Worm (Caenorhabditis elegans): ENCODE results near the gene vps-26.
A peak's percentile ranks its signal among the peaks of the same experiment; 100 is the strongest.

Gene vps-26

DNA sequence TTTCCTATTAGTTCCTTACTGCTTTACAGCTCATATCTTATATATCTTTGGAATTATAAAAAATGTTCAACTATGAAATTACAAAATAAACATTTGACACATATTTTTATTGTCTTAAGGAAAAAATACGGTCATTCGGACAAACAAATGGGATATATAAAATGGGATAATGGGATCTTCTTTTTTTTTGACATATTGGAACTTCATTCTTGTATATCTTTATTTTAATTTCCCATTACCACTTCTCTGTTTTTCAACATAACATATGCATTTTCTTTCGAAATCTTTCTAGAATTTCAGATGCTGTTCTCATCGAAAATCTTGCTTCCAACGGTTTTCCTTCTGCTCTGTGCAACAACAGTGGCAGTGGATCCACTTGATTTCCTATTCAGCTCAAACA lies 43.2 kb upstream of the vps-26 start, which contains the start of gene C10C5.7:
Gene C10C5.7 (plus strand): TSS at position 301 of the 400 bp plus-strand sequence.
- no peak for TF ChIP-seq hmg-11 (tag; optimal IDR thresholded peaks at IDR 0.05)
- TF ChIP-seq pha-4 (tag; optimal IDR thresholded peaks at IDR 0.05), result no peak
- TF ChIP-seq egl-5 (tag; optimal IDR thresholded peaks at IDR 0.05), result no peak
- no peak for TF ChIP-seq snpc-4 (tag; optimal IDR thresholded peaks at IDR 0.05)
- no peak for TF ChIP-seq elt-2 (tag; optimal IDR thresholded peaks at IDR 0.05)
- TF ChIP-seq lin-15B (tag; optimal IDR thresholded peaks at IDR 0.05), result no peak
- TF ChIP-seq sea-2 (GFP tag; optimal IDR thresholded peaks at IDR 0.05), result no peak
- no peak for TF ChIP-seq nhr-25 (tag; optimal IDR thresholded peaks at IDR 0.05)
- no peak for TF ChIP-seq ZK546.5 (tag; optimal IDR thresholded peaks at IDR 0.05)
- no peak for TF ChIP-seq nhr-76 (tag; optimal IDR thresholded peaks at IDR 0.05)

DNA sequence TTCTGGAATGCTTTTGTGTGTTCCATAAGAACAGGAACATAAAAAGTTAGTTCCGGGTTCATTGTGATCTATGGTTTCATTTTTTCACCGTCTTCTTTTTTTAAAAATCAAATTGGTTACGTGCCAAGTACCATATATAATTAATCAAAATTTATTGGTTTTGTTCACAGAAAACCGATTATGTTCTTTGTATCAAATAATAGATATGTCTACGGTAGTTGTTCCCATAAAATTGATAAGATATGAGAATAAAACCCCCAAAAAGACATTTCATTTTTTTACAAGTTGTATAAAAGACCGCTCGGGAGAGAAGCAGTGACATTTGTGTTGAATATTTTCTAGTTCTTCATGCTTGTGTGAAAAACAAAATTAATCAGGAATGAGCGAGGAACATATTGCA lies 39.5 kb upstream of the vps-26 start, which contains the start of gene C10C5.5:
Gene C10C5.5 (plus strand): TSS at position 301 of the 400 bp plus-strand sequence.
- no peak for TF ChIP-seq nhr-28 (tag; optimal IDR thresholded peaks at IDR 0.05)

DNA sequence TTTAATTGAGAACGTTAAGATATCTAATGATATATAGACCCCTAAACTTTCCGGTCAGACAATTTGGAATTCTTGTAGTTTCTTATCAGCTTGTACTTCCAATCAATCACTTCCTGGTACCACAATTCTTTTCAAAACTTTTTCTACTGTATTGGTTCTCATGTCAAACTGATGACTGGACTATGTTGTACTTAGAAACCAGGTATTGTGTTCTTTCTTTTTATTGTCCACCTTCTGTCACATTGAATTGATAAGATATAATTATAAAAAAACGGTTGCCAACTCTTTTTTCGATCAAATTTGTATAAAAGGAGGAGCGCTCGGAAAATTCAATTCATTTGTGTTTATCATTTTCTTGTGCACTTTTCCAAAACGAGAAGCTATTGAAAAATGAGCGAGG lies 36.7 kb upstream of the vps-26 start, which contains the start of gene C10C5.4:
Gene C10C5.4 (plus strand): TSS at position 281 of the 400 bp plus-strand sequence.
- no peak for TF ChIP-seq nhr-12 (tag; optimal IDR thresholded peaks at IDR 0.05)
- peak; percentile 42 for TF ChIP-seq elt-2 (tag; optimal IDR thresholded peaks at IDR 0.05)

DNA sequence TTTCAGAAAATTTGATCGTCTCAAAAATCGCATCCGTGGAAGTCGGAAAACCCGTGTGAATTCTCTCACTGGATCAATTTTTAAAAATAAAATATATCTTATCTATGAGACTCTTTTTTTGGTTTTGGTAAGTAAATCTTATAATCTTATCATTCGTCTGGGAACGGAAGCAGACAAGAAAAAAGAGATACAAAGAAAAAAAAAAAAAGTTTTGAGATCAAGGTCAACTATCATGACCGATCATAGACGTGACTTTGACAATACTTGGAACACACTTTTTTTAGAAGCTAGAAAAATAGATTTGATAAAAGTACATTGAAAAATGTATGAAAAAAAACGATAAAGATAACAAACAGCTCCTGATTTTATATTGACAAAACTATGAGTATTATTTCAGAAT lies 35.0 kb upstream of the vps-26 start:
- no peak for TF ChIP-seq fkh-10 (GFP tag; optimal IDR thresholded peaks at IDR 0.05)
- TF ChIP-seq elt-3 (tag; optimal IDR thresholded peaks at IDR 0.05), result peak in 2 of 3 experiments; percentile 11 to 88
- no peak for TF ChIP-seq ama-1 (optimal IDR thresholded peaks at IDR 0.05)
- no peak for TF ChIP-seq lin-15B (tag; optimal IDR thresholded peaks at IDR 0.05)
- peak; percentile 47 for TF ChIP-seq nhr-25 (tag; optimal IDR thresholded peaks at IDR 0.05)
- TF ChIP-seq elt-1 (tag; optimal IDR thresholded peaks at IDR 0.05), result no peak
- peak; percentile 22 for TF ChIP-seq nhr-23 (tag; optimal IDR thresholded peaks at IDR 0.05)
- peak; percentile 25 for TF ChIP-seq nhr-43 (tag; optimal IDR thresholded peaks at IDR 0.05; ENCODE audit: poor library complexity, severe bottlenecking)

DNA sequence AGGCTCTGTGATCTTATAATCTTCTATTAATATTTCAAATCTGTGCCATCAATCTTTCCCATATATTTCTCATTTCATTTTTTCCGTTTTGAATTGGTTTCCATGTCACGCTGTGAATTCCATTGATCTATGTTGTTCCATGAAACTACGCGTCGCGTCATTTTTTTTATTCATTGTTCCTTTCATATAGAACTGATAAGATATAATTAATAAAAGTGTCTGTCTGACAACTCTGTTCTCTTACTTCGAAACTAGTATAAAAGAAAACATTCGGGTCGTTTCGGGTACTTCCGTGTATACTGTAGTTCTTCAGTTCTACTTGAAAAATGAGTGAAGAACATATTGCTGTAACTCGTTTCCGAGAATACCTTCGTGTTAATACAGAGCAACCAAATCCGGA lies 32.9 kb upstream of the vps-26 start, which contains the start of gene C10C5.3:
Gene C10C5.3 (plus strand): TSS at position 301 of the 400 bp plus-strand sequence.
- TF ChIP-seq nhr-76 (tag; optimal IDR thresholded peaks at IDR 0.05), result no peak
- no peak for TF ChIP-seq lsy-12 (tag; optimal IDR thresholded peaks at IDR 0.05)
- no peak for TF ChIP-seq zag-1 (tag; optimal IDR thresholded peaks at IDR 0.05)
- no peak for TF ChIP-seq nhr-237 (tag; optimal IDR thresholded peaks at IDR 0.05)
- TF ChIP-seq R02D3.7 (tag; optimal IDR thresholded peaks at IDR 0.05), result no peak
- TF ChIP-seq snpc-4 (tag; optimal IDR thresholded peaks at IDR 0.05), result no peak

DNA sequence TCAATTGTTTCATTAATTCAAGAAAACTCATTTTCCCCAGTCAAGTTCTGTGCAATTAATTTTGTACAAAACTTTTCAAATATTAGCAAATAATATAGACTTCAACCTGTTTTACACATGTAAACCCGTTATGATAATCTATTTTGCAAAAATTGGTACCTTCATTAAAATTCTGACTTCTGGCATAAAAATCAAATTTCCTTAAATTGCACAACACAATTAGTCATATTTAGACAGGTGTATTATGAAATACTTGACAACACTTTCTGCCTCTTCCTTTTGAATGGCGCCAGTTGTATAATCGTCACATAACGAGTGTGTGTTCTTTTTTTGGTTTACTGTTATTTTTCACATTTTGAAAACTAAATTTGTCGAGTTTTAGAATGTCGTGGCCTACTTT lies 29.5 kb upstream of the vps-26 start, which contains the start of gene fbxc-58:
Gene fbxc-58 (plus strand): TSS at position 383 of the 400 bp plus-strand sequence.
- no peak for TF ChIP-seq nhr-23 (tag; optimal IDR thresholded peaks at IDR 0.05)
- TF ChIP-seq tbx-2 (tag; optimal IDR thresholded peaks at IDR 0.05), result no peak
- TF ChIP-seq nfya-1 (tag; optimal IDR thresholded peaks at IDR 0.05; ENCODE audit: insufficient read depth), result no peak
- no peak for TF ChIP-seq lin-15B (tag; optimal IDR thresholded peaks at IDR 0.05)
- no peak for TF ChIP-seq pha-4 (tag; optimal IDR thresholded peaks at IDR 0.05)
- TF ChIP-seq ceh-82 (tag; optimal IDR thresholded peaks at IDR 0.05), result no peak
- TF ChIP-seq ceh-9 (tag; optimal IDR thresholded peaks at IDR 0.05), result no peak
- no peak for TF ChIP-seq sea-2 (GFP tag; optimal IDR thresholded peaks at IDR 0.05)
- no peak for TF ChIP-seq ztf-4 (tag; optimal IDR thresholded peaks at IDR 0.05)
- TF ChIP-seq zag-1 (tag; optimal IDR thresholded peaks at IDR 0.05), result no peak
- TF ChIP-seq nhr-25 (tag; optimal IDR thresholded peaks at IDR 0.05), result no peak
- TF ChIP-seq daf-12 (tag; optimal IDR thresholded peaks at IDR 0.05), result no peak

DNA sequence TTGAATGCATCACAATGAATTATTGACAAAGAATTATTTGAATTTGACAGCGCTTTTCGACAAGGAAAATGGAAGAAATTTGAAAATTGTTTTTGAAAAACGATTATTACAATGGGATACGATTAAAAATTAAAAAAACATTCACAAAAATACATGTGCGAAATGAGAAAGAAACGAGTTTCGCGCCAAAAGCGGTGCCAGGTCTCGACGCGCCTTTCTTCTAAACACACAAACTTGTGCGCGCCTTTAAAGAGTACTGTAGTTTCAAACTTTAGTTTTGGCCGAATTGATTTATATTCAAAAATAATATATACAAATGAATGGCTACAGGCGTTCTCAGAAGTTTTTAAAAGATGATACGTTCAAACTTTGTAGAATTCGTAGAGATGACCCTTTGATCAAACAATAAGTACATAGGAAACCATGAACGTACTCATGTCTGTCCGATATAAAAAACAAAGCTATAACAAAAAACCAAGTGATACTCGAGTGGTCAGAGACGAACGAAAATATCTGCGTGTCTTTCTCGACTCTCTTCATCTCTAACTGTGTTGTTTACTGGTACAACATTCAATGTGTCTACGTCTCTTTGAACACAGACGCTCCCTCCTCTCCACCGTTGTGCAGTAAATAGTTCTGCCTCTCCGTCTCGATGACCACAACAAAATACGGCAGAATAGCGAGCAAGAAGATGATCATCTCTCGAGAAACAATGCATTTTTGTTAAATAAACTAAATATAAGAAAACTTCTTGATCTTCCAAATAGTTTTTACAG lies 26.4 kb upstream of the vps-26 start:
- TF ChIP-seq ztf-11 (tag; optimal IDR thresholded peaks at IDR 0.05) (no peak), nhr-237 (tag; optimal IDR thresholded peaks at IDR 0.05) (no peak), daf-12 (tag; optimal IDR thresholded peaks at IDR 0.05) (no peak), mml-1 (tag; optimal IDR thresholded peaks at IDR 0.05) (no peak), elt-2 (tag; optimal IDR thresholded peaks at IDR 0.05) (no peak), ZK546.5 (tag; optimal IDR thresholded peaks at IDR 0.05) (no peak), sea-2 (GFP tag; optimal IDR thresholded peaks at IDR 0.05) (no peak), jun-1 (tag; optimal IDR thresholded peaks at IDR 0.05) (no peak), unc-62 (GFP tag; optimal IDR thresholded peaks at IDR 0.05) (no peak), pqm-1 (tag; optimal IDR thresholded peaks at IDR 0.05) (peak; percentile 31), ztf-4 (tag; optimal IDR thresholded peaks at IDR 0.05) (no peak), fos-1 (tag; optimal IDR thresholded peaks at IDR 0.05) (no peak), tbx-2 (tag; optimal IDR thresholded peaks at IDR 0.05) (no peak), eor-1 (tag; optimal IDR thresholded peaks at IDR 0.05) (no peak), skn-1 (tag; optimal IDR thresholded peaks at IDR 0.05) (no peak), egl-5 (tag; optimal IDR thresholded peaks at IDR 0.05) (no peak), nhr-25 (tag; optimal IDR thresholded peaks at IDR 0.05) (no peak), fkh-2 (tag; optimal IDR thresholded peaks at IDR 0.05) (no peak), nhr-28 (tag; optimal IDR thresholded peaks at IDR 0.05) (no peak), snpc-4 (tag; optimal IDR thresholded peaks at IDR 0.05) (peak; percentile 21), nhr-23 (tag; optimal IDR thresholded peaks at IDR 0.05) (no peak)
